Fruit fly (Drosophila melanogaster): ENCODE data around the gene Alms1b.

Alms1b gene

dm6 chrX:4679813-4680381 is 49.2 kb upstream of the Alms1b start (continued):
- TF ChIP-seq CG14710 (tag; optimal IDR thresholded peaks at IDR 0.05) = peak; percentile 48
- peak; percentile 53 for TF ChIP-seq wek (GFP tag; optimal IDR thresholded peaks at IDR 0.05)
- peak; percentile 71; the same call in 2 of the 3 replicates for TF ChIP-seq row (GFP tag; IDR thresholded peaks at IDR 0.05)
- no peak for TF ChIP-seq sr (GFP tag; IDR thresholded peaks at IDR 0.05)
- peak; percentile 46 for TF ChIP-seq Hr3 (GFP tag; optimal IDR thresholded peaks at IDR 0.05)
- peak; percentile 23; the same call in 1 of the 3 replicates for TF ChIP-seq Dbx (GFP tag; IDR thresholded peaks at IDR 0.05)
- TF ChIP-seq fd96Cb (tag; optimal IDR thresholded peaks at IDR 0.05) = peak; percentile 60
- peak; percentile 35 for TF ChIP-seq BtbVII (GFP tag; optimal IDR thresholded peaks at IDR 0.05)
- peak; percentile 15 for TF ChIP-seq scrt (GFP tag; optimal IDR thresholded peaks at IDR 0.05)
- TF ChIP-seq exex (tag; optimal IDR thresholded peaks at IDR 0.05) = peak; percentile 30
- peak; percentile 23 for TF ChIP-seq CG8290 (GFP tag; optimal IDR thresholded peaks at IDR 0.05)
- no peak for TF ChIP-seq CG8290 (tag; optimal IDR thresholded peaks at IDR 0.05)
- TF ChIP-seq CG10366 (GFP tag; IDR thresholded peaks at IDR 0.05) = peak; percentile 50
- peak; percentile 51 for TF ChIP-seq H2.0 (GFP tag; IDR thresholded peaks at IDR 0.05)
- TF ChIP-seq Max (GFP tag; optimal IDR thresholded peaks at IDR 0.05) = peak; percentile 35
- TF ChIP-seq CG4730 (GFP tag; IDR thresholded peaks at IDR 0.05) = 0 out of 2 replicates have a peak, but pooled peaks have one; percentile 19
- TF ChIP-seq wdn (GFP tag; IDR thresholded peaks at IDR 0.05) = peak; percentile 33; the same call in 1 of the 2 replicates
- peak; percentile 65 for TF ChIP-seq Xbp1 (GFP tag; optimal IDR thresholded peaks at IDR 0.05)
- TF ChIP-seq Ptx1 (GFP tag; IDR thresholded peaks at IDR 0.05) = peak; percentile 62
- TF ChIP-seq ind (GFP tag; optimal IDR thresholded peaks at IDR 0.05) = peak; percentile 50
- TF ChIP-seq CG1602 (GFP tag; optimal IDR thresholded peaks at IDR 0.05) = peak; percentile 51
- no peak for TF ChIP-seq CG34224 (GFP tag; IDR thresholded peaks at IDR 0.05; ENCODE audit: partially characterized antibody)
- peak; percentile 27 for TF ChIP-seq Hmr (GFP tag; optimal IDR thresholded peaks at IDR 0.05)
- peak; percentile 58 for TF ChIP-seq ara (GFP tag; IDR thresholded peaks at IDR 0.05)
- TF ChIP-seq trh (GFP tag; optimal IDR thresholded peaks at IDR 0.05) = peak; percentile 24
- TF ChIP-seq CG11723 (GFP tag; optimal IDR thresholded peaks at IDR 0.05) = peak; percentile 7
- TF ChIP-seq CG10979 (tag; optimal IDR thresholded peaks at IDR 0.05) = peak; percentile 51
- no peak for TF ChIP-seq Fer2 (tag; optimal IDR thresholded peaks at IDR 0.05)
- TF ChIP-seq nau (GFP tag; optimal IDR thresholded peaks at IDR 0.05) = peak; percentile 10
- TF ChIP-seq CG18476 (GFP tag; optimal IDR thresholded peaks at IDR 0.05) = peak; percentile 44
- TF ChIP-seq CG15073 (GFP tag; optimal IDR thresholded peaks at IDR 0.05) = no peak
- TF ChIP-seq shn (GFP tag; optimal IDR thresholded peaks at IDR 0.05) = peak; percentile 3
- TF ChIP-seq slou (GFP tag; optimal IDR thresholded peaks at IDR 0.05) = peak; percentile 56
- TF ChIP-seq gce (GFP tag; IDR thresholded peaks at IDR 0.05) = no peak; the same call in 2 of the 3 replicates
- peak; percentile 22 for TF ChIP-seq pho (GFP tag; optimal IDR thresholded peaks at IDR 0.05)
- TF ChIP-seq CG3163 (GFP tag; optimal IDR thresholded peaks at IDR 0.05) = no peak
- no peak for TF ChIP-seq CG43689 (GFP tag; IDR thresholded peaks at IDR 0.05)
- peak in 1 of 2 experiments; percentile 44 for TF ChIP-seq crp (GFP tag; optimal IDR thresholded peaks at IDR 0.05)

dm6 chrX:4678913-4679812 is 48.4 kb upstream of the Alms1b start, which contains the start of gene fzr:
Gene fzr, minus strand, starts transcription at chrX:4679537.
- TF ChIP-seq CG2875 (GFP tag; optimal IDR thresholded peaks at IDR 0.05) (no peak), mam (GFP tag; optimal IDR thresholded peaks at IDR 0.05) (no peak), HHEX (GFP tag; optimal IDR thresholded peaks at IDR 0.05) (no peak), PHDP (tag; optimal IDR thresholded peaks at IDR 0.05) (no peak), Hand (GFP tag; optimal IDR thresholded peaks at IDR 0.05) (no peak), CG9797 (GFP tag; optimal IDR thresholded peaks at IDR 0.05) (peak; percentile 90), D19B (GFP tag; optimal IDR thresholded peaks at IDR 0.05) (no peak), Hr78 (GFP tag; optimal IDR thresholded peaks at IDR 0.05) (no peak), tll (GFP tag; optimal IDR thresholded peaks at IDR 0.05) (no peak), gsb (GFP tag; IDR thresholded peaks at IDR 0.05) (no peak), cas (GFP tag; IDR thresholded peaks at IDR 0.05) (no peak), CG32532 (GFP tag; IDR thresholded peaks at IDR 0.05) (no peak)
